Worm (Caenorhabditis elegans) whole organism, L4/young adult: ENCODE results near the gene F18A12.2.
A peak's percentile ranks its signal among the peaks of the same experiment; 100 is the strongest.

ENCODE experiments used
- W03F9.2 ChIP-seq: fragments of 150-350 bp; optimal IDR thresholded peaks from 2 replicates; lab custom pipeline; 2014; ENCODE audit warnings: missing biosample characterization, missing genetic modification characterization
- dao-5 ChIP-seq: sonication (generic microtip); optimal IDR thresholded peaks from 2 replicates; lab custom pipeline; 2016; ENCODE audit warnings: missing genotype, missing genetic modification characterization, moderate library complexity, missing compliant biosample characterization
- him-1 ChIP-seq: sonication (generic microtip); optimal IDR thresholded peaks from 2 replicates; lab custom pipeline; 2016; ENCODE audit warnings: missing genotype, missing genetic modification reagents, missing genetic modification characterization, missing compliant biosample characterization

F18A12.2 gene

DNA sequence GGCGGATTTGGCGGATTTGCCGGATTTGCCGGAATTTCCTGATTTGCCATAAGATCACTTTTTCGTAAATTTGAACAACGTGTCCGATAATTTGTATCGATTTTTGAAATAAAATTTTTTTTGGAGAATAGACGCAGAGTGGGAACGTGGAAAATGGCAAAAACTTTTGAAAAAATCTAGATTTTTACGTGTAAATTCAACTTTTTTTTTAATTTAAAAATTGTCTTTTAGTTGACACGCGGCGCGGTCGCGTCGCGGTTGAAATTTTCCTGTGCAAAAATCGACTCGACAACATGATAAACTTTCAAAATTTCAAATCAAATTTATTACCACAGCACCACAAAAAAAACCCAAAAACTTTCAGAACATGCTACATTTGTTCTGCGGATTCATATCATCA, 19.2 kb upstream of the F18A12.2 start, which contains the start of gene nep-20:
Gene nep-20 (minus strand): TSS at position 101 of the 400 bp plus-strand sequence.
- TF ChIP-seq dao-5 (tag; lab: Kevin White, UChicago): no peak
- TF ChIP-seq W03F9.2: no peak

DNA sequence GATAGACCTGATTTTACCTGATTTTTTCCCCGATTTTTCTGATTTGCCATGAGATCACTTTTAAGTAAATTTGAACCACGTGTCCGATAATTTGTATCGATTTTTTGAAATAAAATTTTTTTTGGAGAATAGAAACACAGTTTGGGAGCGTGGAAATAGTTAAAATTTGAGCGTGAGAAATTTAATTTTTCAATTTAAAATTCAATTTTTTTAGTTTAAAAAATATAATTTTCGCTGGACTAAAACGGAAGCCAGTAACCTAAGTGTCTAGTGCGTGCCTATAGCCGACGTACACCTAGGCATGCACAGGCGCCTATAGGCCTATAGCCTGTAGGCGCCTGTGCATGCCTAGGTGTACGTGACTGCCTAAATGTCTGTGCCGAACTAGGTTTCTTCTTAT, 15.4 kb upstream of the F18A12.2 start, which contains the start of gene nep-9:
Gene nep-9 (minus strand): TSS at position 101 of the 400 bp plus-strand sequence.
- TF ChIP-seq dao-5 (tag; lab: Kevin White, UChicago) (no peak), W03F9.2 (no peak), him-1 (tag; lab: Kevin White, UChicago) (no peak)

- TF ChIP-seq him-1 (tag; lab: Kevin White, UChicago): no peak
- TF ChIP-seq dao-5 (tag; lab: Kevin White, UChicago): no peak
- no peak for TF ChIP-seq W03F9.2
Measured at ce11 chrII:3402854-3403253, 11.8 kb upstream of the F18A12.2 start, which contains the start of gene nep-10. Gene nep-10 (minus strand): TSS chrII:3402954.

DNA sequence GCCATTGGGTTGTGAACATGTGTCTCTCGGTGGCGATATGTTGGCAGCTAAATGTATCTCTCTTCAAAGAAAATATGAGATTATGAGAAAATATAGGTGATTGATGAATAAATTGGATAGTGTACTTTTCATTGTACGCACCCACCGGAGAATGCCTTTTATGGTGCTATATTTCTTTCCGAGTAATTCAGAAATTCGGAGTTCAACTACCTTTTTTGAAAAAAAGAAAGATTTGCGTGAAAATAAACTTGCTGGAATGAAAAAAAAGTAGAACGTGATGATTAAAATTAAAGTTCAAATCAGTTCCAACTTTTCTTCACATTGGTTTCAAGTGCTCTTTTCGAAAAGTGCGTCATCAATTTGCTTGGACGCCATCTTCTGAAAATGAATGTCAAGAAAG, 11.1 kb upstream of the F18A12.2 start, which contains the start of gene nep-8:
Gene nep-8 (plus strand): TSS at position 301 of the 400 bp plus-strand sequence.
- TF ChIP-seq W03F9.2 (no peak), him-1 (tag; lab: Kevin White, UChicago) (no peak), dao-5 (tag; lab: Kevin White, UChicago) (no peak)

DNA sequence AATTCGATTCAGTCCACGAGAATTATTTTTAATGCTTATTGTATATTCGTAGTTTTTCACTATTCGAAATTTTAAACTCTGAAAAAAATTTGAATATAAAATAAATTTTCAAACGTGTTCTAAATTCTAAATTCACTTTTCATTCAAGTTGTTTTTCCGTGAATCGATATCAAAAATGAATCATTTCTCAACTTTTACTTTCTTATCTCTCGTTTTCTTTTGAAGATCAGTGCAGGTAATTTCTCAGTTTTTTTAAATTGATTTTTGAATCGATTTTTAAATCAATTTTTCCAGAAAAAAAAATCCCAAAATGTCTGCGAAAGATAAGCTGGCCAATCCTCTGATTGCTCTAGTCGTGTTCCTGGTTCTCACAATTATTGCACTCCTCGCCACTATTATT, 1.9 kb downstream of the F18A12.2 start, which contains the start of gene nep-6:
Gene nep-6 (plus strand): TSS at position 301 of the 400 bp plus-strand sequence.
- TF ChIP-seq W03F9.2: no peak
- TF ChIP-seq dao-5 (tag; lab: Kevin White, UChicago): no peak
- no peak for TF ChIP-seq him-1 (tag; lab: Kevin White, UChicago)

- TF ChIP-seq him-1 (tag; lab: Kevin White, UChicago): no peak
- TF ChIP-seq W03F9.2: no peak
- TF ChIP-seq dao-5 (tag; lab: Kevin White, UChicago): no peak
Measured at ce11 chrII:3422938-3423337, 8.3 kb downstream of the F18A12.2 start.

- TF ChIP-seq him-1 (tag; lab: Kevin White, UChicago) (no peak), dao-5 (tag; lab: Kevin White, UChicago) (no peak), W03F9.2 (no peak)
Measured at ce11 chrII:3425433-3425832, 10.8 kb downstream of the F18A12.2 start, which contains the start of gene nep-11. Gene nep-11 (minus strand): TSS chrII:3425533.

DNA sequence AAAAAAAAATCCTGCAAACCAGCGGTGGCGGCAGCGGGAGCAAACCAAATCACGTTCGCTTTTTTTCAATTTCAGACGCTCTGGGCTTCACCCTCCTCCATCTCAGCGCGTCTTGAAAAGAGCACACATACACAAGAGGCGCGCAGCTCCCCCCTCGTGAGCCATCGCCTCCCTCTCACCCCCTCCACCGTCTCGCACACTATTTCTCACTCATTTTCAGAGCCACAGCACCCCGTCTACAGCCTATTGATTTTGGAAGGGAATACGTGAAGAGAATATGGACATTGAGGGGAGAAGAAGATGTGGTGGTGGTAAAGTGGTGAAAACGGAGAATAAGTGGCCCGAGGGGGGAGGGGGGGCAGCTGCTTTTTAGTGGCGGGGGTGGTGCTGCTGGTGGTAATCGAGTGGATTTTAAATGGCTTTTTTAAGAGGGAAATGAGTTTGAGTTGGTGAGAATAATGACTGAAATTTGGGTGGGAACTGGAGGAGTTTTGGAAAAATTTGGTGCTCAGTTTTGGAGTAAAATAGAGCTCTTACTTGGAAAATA, 13.6 kb downstream of the F18A12.2 start:
- TF ChIP-seq him-1 (tag; lab: Kevin White, UChicago) (peak; percentile 84), W03F9.2 (no peak), dao-5 (tag; lab: Kevin White, UChicago) (no peak)

- no peak for TF ChIP-seq dao-5 (tag; lab: Kevin White, UChicago)
Measured at ce11 chrII:3429400-3429799, 14.7 kb downstream of the F18A12.2 start, which contains the start of gene C16C8.18. Gene C16C8.18 (plus strand): TSS chrII:3429700.

DNA sequence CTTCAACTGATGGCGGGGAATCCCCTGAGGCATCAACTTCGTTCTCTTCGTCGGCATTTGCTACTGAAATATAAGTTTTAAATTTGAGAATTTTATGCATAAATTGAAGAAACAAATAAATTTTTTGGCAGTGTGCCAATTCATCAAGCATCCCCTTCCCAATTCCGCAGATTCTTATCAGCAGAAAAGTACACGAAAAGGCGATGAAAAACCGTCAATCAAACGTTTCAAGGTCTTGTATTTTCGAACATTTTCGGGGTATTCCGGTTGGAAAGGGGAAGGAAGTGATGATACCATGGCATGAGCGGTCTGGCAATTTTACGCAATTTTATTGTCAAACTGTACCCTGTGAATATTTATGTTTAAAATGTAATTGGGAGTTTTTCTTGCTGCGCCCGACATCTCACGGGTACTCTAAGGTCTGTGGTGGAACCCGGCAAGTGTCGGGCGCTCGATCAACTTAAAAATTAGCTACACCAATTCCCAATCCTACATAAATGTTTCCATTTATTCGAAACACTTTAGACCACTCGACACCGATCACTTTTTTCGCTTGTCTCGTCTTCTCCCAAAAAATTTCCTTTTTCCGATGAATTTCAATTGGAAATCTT, 20.3 kb downstream of the F18A12.2 start:
- TF ChIP-seq dao-5 (tag; lab: Kevin White, UChicago) (no peak), W03F9.2 (no peak), him-1 (tag; lab: Kevin White, UChicago) (no peak)

- TF ChIP-seq him-1 (tag; lab: Kevin White, UChicago) (no peak), W03F9.2 (no peak), dao-5 (tag; lab: Kevin White, UChicago) (no peak)
Measured at ce11 chrII:3436412-3436811, 21.8 kb downstream of the F18A12.2 start, which contains the start of gene skpo-2. Gene skpo-2 (minus strand): TSS chrII:3436512.

DNA sequence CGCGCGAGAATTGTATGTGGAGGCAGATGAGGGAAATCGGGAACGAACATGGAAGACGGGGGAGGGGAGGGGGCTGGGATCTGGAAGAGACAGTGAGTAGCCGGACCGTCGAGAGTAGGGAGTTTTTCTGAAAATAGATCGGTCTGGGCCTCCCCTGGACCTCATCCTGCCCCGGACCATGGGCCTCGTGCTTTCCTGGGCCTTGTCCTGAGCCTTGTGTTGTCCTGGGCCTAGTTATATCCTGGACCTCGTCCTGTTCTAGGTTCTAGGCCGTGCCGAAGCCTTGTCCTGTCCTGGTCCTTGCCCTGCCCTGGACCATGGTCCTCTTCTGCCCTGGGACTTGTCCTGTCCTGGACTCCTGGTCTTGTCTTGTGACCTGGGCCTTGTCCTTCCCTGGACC, 22.7 kb downstream of the F18A12.2 start:
- TF ChIP-seq him-1 (tag; lab: Kevin White, UChicago): no peak
- no peak for TF ChIP-seq W03F9.2
- no peak for TF ChIP-seq dao-5 (tag; lab: Kevin White, UChicago)

- no peak for TF ChIP-seq him-1 (tag; lab: Kevin White, UChicago)
- no peak for TF ChIP-seq dao-5 (tag; lab: Kevin White, UChicago)
- no peak for TF ChIP-seq W03F9.2
Measured at ce11 chrII:3438280-3438679, 23.6 kb downstream of the F18A12.2 start.

DNA sequence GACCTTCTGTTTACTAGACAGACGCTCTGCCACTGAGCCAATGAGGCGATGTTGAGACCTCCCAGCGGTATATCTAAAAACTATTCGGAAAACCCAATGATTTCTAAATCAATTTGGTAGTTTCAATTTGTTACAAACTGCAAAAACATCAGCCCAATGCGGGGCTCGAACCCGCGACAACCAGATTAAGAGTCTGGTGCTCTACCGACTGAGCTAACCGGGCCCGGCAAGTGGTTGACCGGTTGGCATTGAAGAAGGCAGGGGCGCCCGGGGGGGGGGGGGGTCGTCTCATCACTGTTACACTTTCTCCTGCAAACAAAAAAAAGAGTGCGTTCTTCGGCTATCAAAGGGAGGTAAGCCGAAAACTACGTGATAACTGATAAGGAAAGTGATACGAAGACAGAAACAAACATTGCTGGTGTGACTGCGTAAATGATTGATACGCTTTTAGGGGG, 24.6 kb downstream of the F18A12.2 start:
- TF ChIP-seq dao-5 (tag; lab: Kevin White, UChicago) (peak; percentile 73), him-1 (tag; lab: Kevin White, UChicago) (no peak)
